Worm (Caenorhabditis elegans) whole organism, L2 larva: Measurements from ENCODE around the gene math-3.

ENCODE experiments used
- ceh-82 ChIP-seq: fragments of 150-350 bp; optimal IDR thresholded peaks from 2 replicates; lab custom pipeline; 2014; ENCODE audit warnings: missing biosample characterization, missing genetic modification characterization
- elt-3 ChIP-seq: sonication (generic microtip); optimal IDR thresholded peaks from 2 replicates; lab custom pipeline; 2017; ENCODE audit warnings: missing biosample characterization, missing genetic modification characterization
- lin-39 ChIP-seq: fragments of 150-350 bp; optimal IDR thresholded peaks from 2 replicates; lab custom pipeline; 2014; ENCODE audit warnings: missing biosample characterization, missing genetic modification reagents, missing genetic modification characterization
- lsy-2 ChIP-seq, 2 experiments: fragments of 150-350 bp in 1 of 2; sonication (generic microtip) in 1 of 2; optimal IDR thresholded peaks; 2 replicates each; lab custom pipeline; 2014 to 2017; ENCODE audit warnings: missing biosample characterization in 2 of 2, missing genetic modification characterization in 2 of 2
- nhr-237 ChIP-seq: fragments of 150-350 bp; optimal IDR thresholded peaks from 2 replicates; lab custom pipeline; 2014; ENCODE audit warnings: missing biosample characterization, missing genetic modification characterization
- nhr-77 ChIP-seq: fragments of 150-350 bp; optimal IDR thresholded peaks from 2 replicates; lab custom pipeline; 2014; ENCODE audit warnings: missing biosample characterization, missing genetic modification characterization
- skn-1 ChIP-seq: sonication (generic microtip); optimal IDR thresholded peaks from 2 replicates; lab custom pipeline; 2017; ENCODE audit warnings: missing biosample characterization, missing genetic modification characterization
- ztf-11 ChIP-seq: sonication (generic microtip); optimal IDR thresholded peaks from 2 replicates; lab custom pipeline; 2017; ENCODE audit warnings: missing biosample characterization, missing genetic modification characterization

- TF ChIP-seq lsy-2 (tag; optimal IDR thresholded peaks at IDR 0.05; lab: Kevin White, UChicago) (no peak), ceh-82 (tag; lab: Kevin White, UChicago) (no peak), ztf-11 (tag; lab: Kevin White, UChicago) (no peak), nhr-237 (tag; lab: Kevin White, UChicago) (no peak), skn-1 (no peak), nhr-77 (no peak), elt-3 (tag; lab: Kevin White, UChicago) (no peak), lin-39 (no peak)
Observed at ce11 chrII:1728253-1728652, 43.6 kb upstream of the math-3 start, which contains the start of gene btb-9.
